Worm (Caenorhabditis elegans): ENCODE measurements around the gene F59C12.3.

The F59C12.3 gene

ce11 chrX:16566358-16566757 lies 43.0 kb downstream of the F59C12.3 start:
- no peak for TF ChIP-seq nhr-237 (tag; optimal IDR thresholded peaks at IDR 0.05)
- no peak for TF ChIP-seq elt-1 (tag; optimal IDR thresholded peaks at IDR 0.05; ENCODE audit: borderline replicate concordance, insufficient read depth)
- no peak for TF ChIP-seq mls-2 (tag; optimal IDR thresholded peaks at IDR 0.05)
- TF ChIP-seq drap-1 (GFP tag; optimal IDR thresholded peaks at IDR 0.05), result no peak
- TF ChIP-seq nhr-28 (tag; optimal IDR thresholded peaks at IDR 0.05), result no peak
- no peak for TF ChIP-seq lsy-2 (tag; optimal IDR thresholded peaks at IDR 0.05)
- TF ChIP-seq bed-3 (GFP tag; optimal IDR thresholded peaks at IDR 0.05), result no peak
- no peak for TF ChIP-seq hlh-1 (tag; optimal IDR thresholded peaks at IDR 0.05)
- TF ChIP-seq lin-13 (tag; optimal IDR thresholded peaks at IDR 0.05), result no peak
- TF ChIP-seq unc-39 (tag; optimal IDR thresholded peaks at IDR 0.05), result no peak
- TF ChIP-seq mep-1 (tag; optimal IDR thresholded peaks at IDR 0.05), result no peak
- TF ChIP-seq mab-5 (tag; optimal IDR thresholded peaks at IDR 0.05), result no peak
- TF ChIP-seq nhr-2 (tag; optimal IDR thresholded peaks at IDR 0.05), result no peak
- no peak for TF ChIP-seq sem-2 (GFP tag; optimal IDR thresholded peaks at IDR 0.05)
- no peak for TF ChIP-seq nhr-12 (tag; optimal IDR thresholded peaks at IDR 0.05)
- no peak for TF ChIP-seq ceh-83 (GFP tag; optimal IDR thresholded peaks at IDR 0.05)
- no peak for TF ChIP-seq ham-2 (GFP tag; optimal IDR thresholded peaks at IDR 0.05)

DNA sequence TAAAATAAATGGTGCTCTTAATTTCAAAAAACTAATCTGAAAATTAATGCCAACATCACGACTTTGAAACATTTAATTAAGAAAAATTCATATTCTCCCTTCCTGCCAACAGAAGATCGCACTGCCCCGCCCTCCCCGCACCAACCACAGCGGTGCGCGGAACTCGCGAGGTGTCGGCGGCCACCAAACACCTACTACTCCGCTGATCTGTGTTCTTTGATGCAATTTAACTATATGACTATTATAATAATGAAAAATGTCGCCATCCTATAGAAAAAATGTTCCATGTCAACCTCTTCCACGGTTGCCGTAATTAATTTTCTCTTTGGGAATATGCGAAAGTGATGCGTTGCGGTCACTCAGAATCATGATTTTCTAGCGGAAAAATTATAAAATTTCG lies 43.5 kb downstream of the F59C12.3 start:
- no peak for TF ChIP-seq bed-3 (GFP tag; optimal IDR thresholded peaks at IDR 0.05)
- no peak for TF ChIP-seq ztf-11 (tag; optimal IDR thresholded peaks at IDR 0.05)
- TF ChIP-seq ceh-83 (GFP tag; optimal IDR thresholded peaks at IDR 0.05), result no peak
- TF ChIP-seq mab-5 (tag; optimal IDR thresholded peaks at IDR 0.05), result no peak
- TF ChIP-seq mep-1 (tag; optimal IDR thresholded peaks at IDR 0.05), result no peak
- TF ChIP-seq drap-1 (GFP tag; optimal IDR thresholded peaks at IDR 0.05), result no peak
- no peak for TF ChIP-seq cnd-1 (tag; optimal IDR thresholded peaks at IDR 0.05)
- TF ChIP-seq flh-1 (GFP tag; optimal IDR thresholded peaks at IDR 0.05), result no peak
- TF ChIP-seq snpc-4 (tag; optimal IDR thresholded peaks at IDR 0.05), result no peak
- no peak for TF ChIP-seq ceh-39 (tag; optimal IDR thresholded peaks at IDR 0.05)
- no peak for TF ChIP-seq M03D4.4 (tag; optimal IDR thresholded peaks at IDR 0.05)
- no peak for TF ChIP-seq ces-1 (GFP tag; optimal IDR thresholded peaks at IDR 0.05)
- no peak for TF ChIP-seq lsy-2 (tag; optimal IDR thresholded peaks at IDR 0.05)
- TF ChIP-seq lin-13 (tag; optimal IDR thresholded peaks at IDR 0.05), result no peak

DNA sequence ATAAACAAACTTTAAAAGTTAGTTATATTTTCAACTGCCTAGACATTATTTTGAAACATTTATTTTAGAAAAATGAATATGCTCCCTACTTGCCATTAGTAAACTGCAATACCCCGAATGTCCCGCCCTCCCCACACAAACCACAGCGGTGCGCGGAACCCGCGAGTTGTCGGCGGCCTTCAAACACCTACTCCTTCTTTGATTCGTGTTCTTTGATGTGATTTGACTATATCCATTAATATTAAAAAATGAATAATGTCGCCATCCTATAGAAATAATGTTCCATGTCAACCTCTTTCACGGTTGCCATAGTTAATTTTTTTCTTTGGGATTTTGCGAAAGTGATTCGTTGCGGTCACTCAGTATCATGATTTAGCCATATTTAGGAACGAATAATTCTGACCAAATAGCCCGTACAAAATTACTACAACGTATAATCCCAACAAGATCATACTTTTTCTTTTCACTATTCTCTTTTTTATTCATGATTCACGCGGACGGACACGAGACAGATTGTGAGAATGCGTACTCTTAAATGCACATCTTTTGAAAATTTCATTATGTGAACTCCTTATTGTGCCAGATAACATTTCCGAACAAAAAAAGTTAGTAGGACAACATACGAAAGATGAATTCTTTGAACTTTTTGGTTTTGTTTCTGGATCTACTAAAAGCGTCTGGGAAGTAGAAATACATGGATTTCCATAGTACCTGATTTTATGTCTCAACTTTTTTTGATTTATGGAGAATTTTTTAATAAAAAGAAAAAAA lies 44.6 kb downstream of the F59C12.3 start:
- TF ChIP-seq ces-1 (GFP tag; optimal IDR thresholded peaks at IDR 0.05) (no peak), ceh-39 (tag; optimal IDR thresholded peaks at IDR 0.05) (peak; percentile 2)

DNA sequence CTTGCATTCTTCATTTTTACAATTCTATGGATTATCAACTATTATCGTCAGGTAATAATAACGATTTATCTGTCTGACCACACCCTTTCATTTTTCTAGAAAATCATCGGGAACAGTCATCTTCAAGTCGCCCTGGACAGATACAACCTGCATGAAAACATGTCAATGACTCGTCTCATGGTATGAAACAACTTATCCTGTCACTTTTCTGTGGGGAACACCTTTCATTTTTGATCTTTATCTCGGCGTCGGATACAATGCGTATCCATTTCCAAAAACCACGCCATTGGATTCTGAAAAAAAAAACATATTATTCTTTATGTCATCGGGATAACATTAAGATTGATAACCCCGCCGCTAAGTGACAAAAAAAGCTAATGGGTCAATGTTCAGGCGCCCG lies 48.4 kb downstream of the F59C12.3 start:
- TF ChIP-seq ham-2 (GFP tag; optimal IDR thresholded peaks at IDR 0.05) (no peak), nhr-2 (tag; optimal IDR thresholded peaks at IDR 0.05) (no peak), unc-120 (tag; optimal IDR thresholded peaks at IDR 0.05; ENCODE audit: poor library complexity, severe bottlenecking) (no peak), lin-13 (tag; optimal IDR thresholded peaks at IDR 0.05) (no peak), M03D4.4 (tag; optimal IDR thresholded peaks at IDR 0.05) (no peak), snpc-4 (tag; optimal IDR thresholded peaks at IDR 0.05) (no peak), drap-1 (GFP tag; optimal IDR thresholded peaks at IDR 0.05) (no peak), nhr-28 (tag; optimal IDR thresholded peaks at IDR 0.05) (no peak), flh-1 (GFP tag; optimal IDR thresholded peaks at IDR 0.05) (no peak), ztf-11 (tag; optimal IDR thresholded peaks at IDR 0.05) (no peak), ceh-43 (GFP tag; optimal IDR thresholded peaks at IDR 0.05) (no peak), lin-32 (GFP tag; optimal IDR thresholded peaks at IDR 0.05) (no peak), sptf-1 (tag; optimal IDR thresholded peaks at IDR 0.05) (no peak), unc-39 (tag; optimal IDR thresholded peaks at IDR 0.05) (no peak), cnd-1 (tag; optimal IDR thresholded peaks at IDR 0.05) (no peak), ceh-83 (GFP tag; optimal IDR thresholded peaks at IDR 0.05) (no peak), nhr-237 (tag; optimal IDR thresholded peaks at IDR 0.05) (no peak), nhr-12 (tag; optimal IDR thresholded peaks at IDR 0.05) (no peak)

DNA sequence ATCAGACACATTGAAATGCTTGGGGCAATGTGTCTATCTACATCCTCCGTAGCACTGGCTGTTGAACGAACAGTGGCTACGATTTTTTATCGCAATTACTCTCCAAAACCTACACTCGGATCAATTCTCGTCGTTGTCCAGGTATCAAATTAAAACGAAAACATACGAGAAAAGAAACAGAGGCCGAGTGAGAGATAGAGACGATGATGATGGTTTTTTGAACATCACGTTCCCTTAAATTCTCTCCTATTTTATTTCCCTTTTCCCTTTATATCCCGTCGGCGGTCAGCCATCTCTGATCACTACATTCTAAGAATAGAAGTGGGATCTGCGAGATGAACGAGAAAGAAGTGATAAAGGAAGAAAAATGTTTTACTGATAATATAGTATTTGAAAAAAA lies 49.9 kb downstream of the F59C12.3 start:
- TF ChIP-seq lin-32 (GFP tag; optimal IDR thresholded peaks at IDR 0.05), result no peak
- TF ChIP-seq M03D4.4 (tag; optimal IDR thresholded peaks at IDR 0.05), result no peak
- no peak for TF ChIP-seq ham-2 (GFP tag; optimal IDR thresholded peaks at IDR 0.05)
- TF ChIP-seq sem-2 (GFP tag; optimal IDR thresholded peaks at IDR 0.05), result no peak
- TF ChIP-seq drap-1 (GFP tag; optimal IDR thresholded peaks at IDR 0.05), result no peak
- no peak for TF ChIP-seq ceh-39 (tag; optimal IDR thresholded peaks at IDR 0.05)
- no peak for TF ChIP-seq mls-2 (tag; optimal IDR thresholded peaks at IDR 0.05)
- TF ChIP-seq lsy-2 (tag; optimal IDR thresholded peaks at IDR 0.05), result no peak
- no peak for TF ChIP-seq elt-3 (tag; optimal IDR thresholded peaks at IDR 0.05)
- no peak for TF ChIP-seq mab-5 (tag; optimal IDR thresholded peaks at IDR 0.05)
- TF ChIP-seq ces-1 (GFP tag; optimal IDR thresholded peaks at IDR 0.05), result no peak
- no peak for TF ChIP-seq tbx-8 (GFP tag; optimal IDR thresholded peaks at IDR 0.05)
- no peak for TF ChIP-seq hlh-1 (tag; optimal IDR thresholded peaks at IDR 0.05)
- no peak for TF ChIP-seq ceh-83 (GFP tag; optimal IDR thresholded peaks at IDR 0.05)
- TF ChIP-seq unc-39 (tag; optimal IDR thresholded peaks at IDR 0.05), result no peak
- TF ChIP-seq blmp-1 (tag; optimal IDR thresholded peaks at IDR 0.05), result no peak
- TF ChIP-seq zip-8 (tag; optimal IDR thresholded peaks at IDR 0.05), result no peak
- no peak for TF ChIP-seq unc-62 (GFP tag; optimal IDR thresholded peaks at IDR 0.05)
- TF ChIP-seq unc-120 (tag; optimal IDR thresholded peaks at IDR 0.05; ENCODE audit: poor library complexity, severe bottlenecking), result no peak
